Fruit fly (Drosophila melanogaster) whole organism, embryonic: ENCODE results near the gene CG7183.

Experiments
- Antp ChIP-seq: fragments of 200-800 bp; sonication (Bioruptor generic); optimal IDR thresholded peaks from 3 replicates; lab custom pipeline; 2016; ENCODE audit warnings: missing biosample characterization, missing genetic modification characterization
- C15 ChIP-seq: fragments of 200-800 bp; sonication (Bioruptor generic); IDR thresholded peaks from 3 replicates; pipeline ENCODE4 v1.3.6; 2022; ENCODE audit warnings: missing biosample characterization, missing genetic modification characterization
- CG1024 ChIP-seq: fragments of 200-800 bp; sonication (Bioruptor generic); IDR thresholded peaks from 2 replicates; pipeline ENCODE4 v1.3.6; 2022; ENCODE audit warnings: missing biosample characterization, missing genetic modification characterization
- CG10267 ChIP-seq: fragments of 200-800 bp; sonication (Bioruptor generic); optimal IDR thresholded peaks from 2 replicates; lab custom pipeline; 2018; ENCODE audit warnings: missing biosample characterization, mild to moderate bottlenecking, missing genetic modification characterization, moderate library complexity
- CG10543 ChIP-seq: fragments of 200-800 bp; sonication (Bioruptor generic); optimal IDR thresholded peaks from 3 replicates; lab custom pipeline; 2017; ENCODE audit warnings: missing biosample characterization, mild to moderate bottlenecking, missing genetic modification characterization, moderate library complexity
- CG11247 ChIP-seq: fragments of 200-800 bp; sonication (Bioruptor generic); IDR thresholded peaks from 2 replicates; pipeline ENCODE4 v1.3.6; 2022; ENCODE audit warnings: missing biosample characterization, missing genetic modification characterization
- CG12299 ChIP-seq: fragments of 200-800 bp; sonication (Bioruptor generic); optimal IDR thresholded peaks from 2 replicates; lab custom pipeline; 2018; ENCODE audit warnings: missing biosample characterization, mild to moderate bottlenecking, missing genetic modification characterization
- CG14050 ChIP-seq: fragments of 200-800 bp; sonication (Bioruptor generic); IDR thresholded peaks from 3 replicates; pipeline ENCODE4 v1.3.6; 2022; ENCODE audit warnings: missing biosample characterization, missing genetic modification characterization
- CG1647 ChIP-seq: fragments of 200-800 bp; sonication (Bioruptor generic); optimal IDR thresholded peaks from 3 replicates; lab custom pipeline; 2016; ENCODE audit warnings: missing biosample characterization, missing genetic modification characterization
- CG16863 ChIP-seq: fragments of 200-800 bp; sonication (Bioruptor generic); optimal IDR thresholded peaks from 3 replicates; lab custom pipeline; 2016; ENCODE audit warnings: missing biosample characterization, missing genetic modification characterization
- CG17568 ChIP-seq: fragments of 200-800 bp; sonication (Bioruptor generic); optimal IDR thresholded peaks from 2 replicates; lab custom pipeline; 2018; ENCODE audit warnings: missing biosample characterization, mild to moderate bottlenecking, missing genetic modification characterization, moderate library complexity
- CG18764 ChIP-seq: fragments of 200-800 bp; sonication (Bioruptor generic); optimal IDR thresholded peaks from 3 replicates; lab custom pipeline; 2016; ENCODE audit warnings: missing biosample characterization, missing genetic modification characterization
- CG3065 ChIP-seq: fragments of 200-800 bp; sonication (Bioruptor generic); optimal IDR thresholded peaks from 2 replicates; lab custom pipeline; 2016; ENCODE audit warnings: missing biosample characterization, missing genetic modification characterization
- CG33557 ChIP-seq: fragments of 200-800 bp; sonication (Bioruptor generic); optimal IDR thresholded peaks from 2 replicates; lab custom pipeline; 2019; ENCODE audit warnings: missing biosample characterization, mild to moderate bottlenecking, missing genetic modification characterization, moderate library complexity
- CG34224 ChIP-seq: fragments of 200-800 bp; sonication (Bioruptor generic); IDR thresholded peaks from 3 replicates; pipeline ENCODE4 v1.3.6; 2022; ENCODE audit warnings: missing biosample characterization, missing genetic modification characterization; ENCODE audit not compliant: partially characterized antibody
- CG34376 ChIP-seq: fragments of 200-800 bp; sonication (Bioruptor generic); optimal IDR thresholded peaks from 2 replicates; lab custom pipeline; 2018; ENCODE audit warnings: missing biosample characterization, mild to moderate bottlenecking, missing genetic modification characterization
- CG7556 ChIP-seq: fragments of 200-800 bp; sonication (Bioruptor generic); optimal IDR thresholded peaks from 2 replicates; lab custom pipeline; 2017; ENCODE audit warnings: missing biosample characterization, mild to moderate bottlenecking, missing genetic modification characterization
- CG8924 ChIP-seq: fragments of 200-800 bp; optimal IDR thresholded peaks from 3 replicates; lab custom pipeline; 2019; ENCODE audit warnings: missing biosample characterization, mild to moderate bottlenecking, missing genetic modification characterization, moderate library complexity
- CG9215 ChIP-seq: fragments of 200-800 bp; sonication (Bioruptor generic); IDR thresholded peaks from 2 replicates; pipeline ENCODE4 v1.3.6; 2022; ENCODE audit warnings: missing biosample characterization, missing genetic modification characterization
- CG9437 ChIP-seq: fragments of 200-800 bp; sonication (Bioruptor generic); optimal IDR thresholded peaks from 2 replicates; lab custom pipeline; 2018; ENCODE audit warnings: missing biosample characterization, mild to moderate bottlenecking, missing genetic modification characterization
- CG9609 ChIP-seq: fragments of 200-800 bp; sonication (Bioruptor generic); optimal IDR thresholded peaks from 3 replicates; lab custom pipeline; 2016; ENCODE audit warnings: missing biosample characterization, missing genetic modification characterization
- CG9876 ChIP-seq: fragments of 200-800 bp; sonication (Bioruptor generic); optimal IDR thresholded peaks from 2 replicates; lab custom pipeline; 2016; ENCODE audit warnings: missing biosample characterization, missing genetic modification characterization
- CkIIα-i1 ChIP-seq: fragments of 200-800 bp; sonication (Bioruptor generic); IDR thresholded peaks from 2 replicates; pipeline ENCODE4 v1.3.6; 2022; ENCODE audit warnings: missing biosample characterization, missing genetic modification characterization
- CrebB ChIP-seq: fragments of 200-800 bp; sonication (Bioruptor generic); optimal IDR thresholded peaks from 3 replicates; lab custom pipeline; 2018; ENCODE audit warnings: missing biosample characterization, mild to moderate bottlenecking, missing genetic modification characterization
- D ChIP-seq, 2 experiments: fragments of 200-800 bp in 1 of 2; fragments of >200 bp in 1 of 2; sonication (Bioruptor generic) in 1 of 2; optimal IDR thresholded peaks; 2 replicates in 1 of 2; 3 replicates in 1 of 2; lab custom pipeline; 2017; ENCODE audit warnings: mild to moderate bottlenecking in 1 of 2, missing biosample characterization in 1 of 2, missing genetic modification characterization in 1 of 2, missing genetic modification reagents in 1 of 2
- H2.0 ChIP-seq: fragments of 200-800 bp; sonication (Bioruptor generic); IDR thresholded peaks from 2 replicates; pipeline ENCODE4 v1.3.6; 2022; ENCODE audit warnings: missing biosample characterization, missing genetic modification characterization
- HLH4C ChIP-seq: fragments of 200-800 bp; sonication (Bioruptor generic); IDR thresholded peaks from 3 replicates; pipeline ENCODE4 v1.3.6; 2022; ENCODE audit warnings: missing biosample characterization, missing genetic modification characterization; ENCODE audit not compliant: partially characterized antibody
- NC2α ChIP-seq: fragments of 200-800 bp; sonication (Bioruptor generic); optimal IDR thresholded peaks from 2 replicates; lab custom pipeline; 2016; ENCODE audit warnings: missing biosample characterization, missing genetic modification characterization
- NC2β ChIP-seq: fragments of 200-800 bp; sonication (Bioruptor generic); optimal IDR thresholded peaks from 2 replicates; lab custom pipeline; 2016; ENCODE audit warnings: missing biosample characterization, missing genetic modification characterization
- Sox100B ChIP-seq: fragments of 200-800 bp; sonication (Bioruptor generic); optimal IDR thresholded peaks from 3 replicates; lab custom pipeline; 2018; ENCODE audit warnings: missing biosample characterization, mild to moderate bottlenecking, missing genetic modification characterization
- al ChIP-seq: fragments of 200-800 bp; sonication (Bioruptor generic); IDR thresholded peaks from 2 replicates; pipeline ENCODE4 v1.3.6; 2022; ENCODE audit warnings: missing biosample characterization, missing genetic modification characterization
- dmrt11E ChIP-seq: fragments of 200-800 bp; sonication (Bioruptor generic); optimal IDR thresholded peaks from 3 replicates; lab custom pipeline; 2018; ENCODE audit warnings: missing biosample characterization, mild to moderate bottlenecking, missing genetic modification characterization, moderate library complexity
- ems ChIP-seq: fragments of 200-800 bp; sonication (Bioruptor generic); optimal IDR thresholded peaks from 3 replicates; lab custom pipeline; 2016; ENCODE audit warnings: missing biosample characterization, missing genetic modification characterization
- exex ChIP-seq: fragments of 200-800 bp; sonication (Bioruptor generic); optimal IDR thresholded peaks from 4 replicates; lab custom pipeline; 2018; ENCODE audit warnings: missing biosample characterization, mild to moderate bottlenecking, missing genetic modification characterization, moderate library complexity
- gcm ChIP-seq: fragments of 200-800 bp; sonication (Bioruptor generic); optimal IDR thresholded peaks from 2 replicates; lab custom pipeline; 2019; ENCODE audit warnings: missing biosample characterization, mild to moderate bottlenecking, missing genetic modification characterization, moderate library complexity
- grn ChIP-seq: fragments of 200-800 bp; sonication (Bioruptor generic); optimal IDR thresholded peaks from 3 replicates; lab custom pipeline; 2017; ENCODE audit warnings: missing biosample characterization, missing genetic modification characterization
- ind ChIP-seq: fragments of 200-800 bp; sonication (Bioruptor generic); optimal IDR thresholded peaks from 3 replicates; lab custom pipeline; 2016; ENCODE audit warnings: missing biosample characterization, missing genetic modification characterization
- jing ChIP-seq: fragments of 200-800 bp; sonication (Bioruptor generic); optimal IDR thresholded peaks from 2 replicates; lab custom pipeline; 2018; ENCODE audit warnings: missing biosample characterization, mild to moderate bottlenecking, missing genetic modification characterization
- klu ChIP-seq: fragments of 200-800 bp; sonication (Bioruptor generic); IDR thresholded peaks from 2 replicates; pipeline ENCODE4 v1.3.6; 2022; ENCODE audit warnings: missing biosample characterization, missing genetic modification characterization
- mirr ChIP-seq: fragments of 200-800 bp; sonication (Bioruptor generic); optimal IDR thresholded peaks from 3 replicates; lab custom pipeline; 2018; ENCODE audit warnings: missing biosample characterization, mild to moderate bottlenecking, missing genetic modification characterization
- otp ChIP-seq: fragments of 200-800 bp; sonication (Bioruptor generic); IDR thresholded peaks from 3 replicates; pipeline ENCODE4, ENCODE4 v1.3.6; 2022; ENCODE audit warnings: missing biosample characterization, missing genetic modification characterization
- pita ChIP-seq: fragments of 200-800 bp; sonication (Bioruptor generic); optimal IDR thresholded peaks from 2 replicates; lab custom pipeline; 2017; ENCODE audit warnings: missing biosample characterization, mild to moderate bottlenecking, missing genetic modification characterization
- ro ChIP-seq: fragments of 200-800 bp; sonication (Bioruptor generic); IDR thresholded peaks from 2 replicates; pipeline ENCODE4 v1.3.6; 2022; ENCODE audit warnings: missing biosample characterization, missing genetic modification characterization
- sens ChIP-seq: fragments of 200-800 bp; sonication (Bioruptor generic); peaks from one replicate; lab custom pipeline; 2016; ENCODE audit warnings: missing biosample characterization, missing genetic modification characterization
- shn ChIP-seq: fragments of 200-800 bp; sonication (Bioruptor generic); optimal IDR thresholded peaks from 3 replicates; lab custom pipeline; 2016; ENCODE audit warnings: missing biosample characterization, missing genetic modification characterization
- sima ChIP-seq: fragments of 200-800 bp; sonication (Bioruptor generic); optimal IDR thresholded peaks from 2 replicates; lab custom pipeline; 2016; ENCODE audit warnings: missing biosample characterization, missing genetic modification characterization
- tap ChIP-seq: fragments of 200-800 bp; optimal IDR thresholded peaks from 3 replicates; lab custom pipeline; 2019; ENCODE audit warnings: missing biosample characterization, mild to moderate bottlenecking, missing genetic modification characterization, moderate library complexity
- yki ChIP-seq: fragments of >200 bp; optimal IDR thresholded peaks from 3 replicates; lab custom pipeline; 2018

Gene CG7183

dm6 chr3R:18171983-18172967, 48.2 kb downstream of the CG7183 start (continued):
- TF ChIP-seq CG34376 (peak; percentile 86), ind (GFP tag; lab: Kevin White, UChicago) (peak; percentile 92), pita (GFP tag; lab: Kevin White, UChicago) (no peak), CG18764 (GFP tag; lab: Kevin White, UChicago) (peak; percentile 90), tap (tag; lab: Kevin White, UChicago) (peak; percentile 86), CG16863 (peak; percentile 92), CG3065 (peak; percentile 69), sens (peak; percentile 99), HLH4C (0 out of 3 replicates have a peak, but pooled peaks have one; percentile 29), exex (tag; lab: Kevin White, UChicago) (peak; percentile 72), CG34224 (GFP tag; lab: Robert Waterston, UW) (no peak), CG14050 (GFP tag; lab: Robert Waterston, UW) (peak; percentile 81), CG10267 (tag; lab: Kevin White, UChicago) (peak; percentile 89), Sox100B (GFP tag; lab: Kevin White, UChicago) (peak; percentile 96), Antp (peak; percentile 83), NC2α (GFP tag; lab: Kevin White, UChicago) (peak; percentile 88), CG1024 (GFP tag; lab: Robert Waterston, UW) (peak; percentile 77), CG33557 (GFP tag; lab: Kevin White, UChicago) (peak; percentile 86), CG9609 (GFP tag; lab: Kevin White, UChicago) (peak; percentile 93), mirr (GFP tag; lab: Kevin White, UChicago) (no peak), NC2β (peak; percentile 88), H2.0 (GFP tag; lab: Robert Waterston, UW) (peak; percentile 80), jing (GFP tag; lab: Kevin White, UChicago) (peak; percentile 89), ro (peak; percentile 81; the same call in 1 of the 2 replicates), ems (GFP tag; lab: Kevin White, UChicago) (peak; percentile 80), yki (lab: Kevin White, UChicago) (no peak), CG8924 (peak; percentile 97), otp (GFP tag; lab: Robert Waterston, UW) (peak; percentile 65; the same call in 2 of the 3 replicates), CG9215 (peak; percentile 87), CG9876 (peak; percentile 86), grn (GFP tag; lab: Kevin White, UChicago) (peak; percentile 48), shn (GFP tag; lab: Kevin White, UChicago) (peak; percentile 90), al (GFP tag; lab: Robert Waterston, UW) (peak; percentile 87), klu (GFP tag; lab: Robert Waterston, UW) (peak; percentile 88; the same call in 1 of the 2 replicates), CG11247 (peak; percentile 64; the same call in 1 of the 2 replicates), D (optimal IDR thresholded peaks at IDR 0.05; lab: Kevin White, UChicago) (no peak), D (GFP tag; optimal IDR thresholded peaks at IDR 0.05; lab: Kevin White, UChicago) (peak; percentile 94), CG7556 (GFP tag; lab: Kevin White, UChicago) (peak; percentile 97), C15 (GFP tag; lab: Robert Waterston, UW) (peak; percentile 77; the same call in 2 of the 3 replicates), CG12299 (tag; lab: Kevin White, UChicago) (peak; percentile 87), dmrt11E (tag; lab: Kevin White, UChicago) (peak; percentile 91), CG9437 (peak; percentile 92), gcm (GFP tag; lab: Kevin White, UChicago) (peak; percentile 92), CrebB (tag; lab: Kevin White, UChicago) (peak; percentile 87), CG10543 (GFP tag; lab: Kevin White, UChicago) (peak; percentile 86), CkIIα-i1 (GFP tag; lab: Robert Waterston, UW) (no peak), CG17568 (GFP tag; lab: Kevin White, UChicago) (no peak), CG1647 (peak; percentile 81), sima (GFP tag; lab: Kevin White, UChicago) (peak; percentile 58)
